Worm (Caenorhabditis elegans): ENCODE data around the gene F36H9.10.

F36H9.10 gene

ce11 chrV:1797900-1798299 is at the start of gene F36H9.10:
Gene F36H9.10 (plus strand): TSS chrV:1798200.
- TF ChIP-seq unc-86 (tag; optimal IDR thresholded peaks at IDR 0.05) (no peak), hlh-30 (tag; optimal IDR thresholded peaks at IDR 0.05; ENCODE audit: insufficient read depth) (no peak), pax-1 (tag; optimal IDR thresholded peaks at IDR 0.05) (no peak), ceh-22 (tag; optimal IDR thresholded peaks at IDR 0.05) (no peak), ceh-18 (tag; optimal IDR thresholded peaks at IDR 0.05) (no peak), unc-55 (GFP tag; optimal IDR thresholded peaks at IDR 0.05) (no peak), elt-4 (tag; optimal IDR thresholded peaks at IDR 0.05) (no peak), ceh-34 (tag; optimal IDR thresholded peaks at IDR 0.05) (no peak), odd-2 (tag; optimal IDR thresholded peaks at IDR 0.05) (no peak), ama-1 (optimal IDR thresholded peaks at IDR 0.05) (no peak), fax-1 (tag; optimal IDR thresholded peaks at IDR 0.05) (no peak), tbx-2 (tag; optimal IDR thresholded peaks at IDR 0.05) (no peak), K02D7.2 (tag; optimal IDR thresholded peaks at IDR 0.05) (no peak), K09A11.1 (tag; optimal IDR thresholded peaks at IDR 0.05; ENCODE audit: insufficient read depth) (no peak), T23F11.4 (GFP tag; optimal IDR thresholded peaks at IDR 0.05) (no peak), ceh-45 (GFP tag; IDR thresholded peaks at IDR 0.05) (no peak), ttx-3 (tag; optimal IDR thresholded peaks at IDR 0.05) (no peak), ceh-31 (tag; optimal IDR thresholded peaks at IDR 0.05) (no peak), hlh-15 (tag; optimal IDR thresholded peaks at IDR 0.05) (no peak), nhr-232 (tag; optimal IDR thresholded peaks at IDR 0.05) (no peak)

ce11 chrV:1749053-1749452 is 48.9 kb upstream of the F36H9.10 start, which contains the start of gene ZK697.8:
Gene ZK697.8 (minus strand): TSS chrV:1749153.
- TF ChIP-seq pha-2 (tag; optimal IDR thresholded peaks at IDR 0.05) (no peak), fkh-6 (tag; optimal IDR thresholded peaks at IDR 0.05) (no peak), fax-1 (tag; optimal IDR thresholded peaks at IDR 0.05) (no peak), T23F11.4 (GFP tag; optimal IDR thresholded peaks at IDR 0.05) (no peak), C08G9.2 (tag; optimal IDR thresholded peaks at IDR 0.05) (no peak), eyg-1 (tag; optimal IDR thresholded peaks at IDR 0.05) (no peak), madf-2 (tag; optimal IDR thresholded peaks at IDR 0.05) (no peak), ttx-3 (tag; optimal IDR thresholded peaks at IDR 0.05) (no peak), ceh-24 (tag; optimal IDR thresholded peaks at IDR 0.05) (no peak), zip-5 (tag; optimal IDR thresholded peaks at IDR 0.05) (no peak), ceh-48 (tag; optimal IDR thresholded peaks at IDR 0.05) (no peak), dmd-4 (tag; optimal IDR thresholded peaks at IDR 0.05; ENCODE audit: borderline replicate concordance) (no peak), odd-2 (tag; optimal IDR thresholded peaks at IDR 0.05) (no peak), lim-6 (tag; optimal IDR thresholded peaks at IDR 0.05) (no peak), ztf-16 (tag; optimal IDR thresholded peaks at IDR 0.05) (no peak), rnt-1 (tag; optimal IDR thresholded peaks at IDR 0.05) (no peak), K02D7.2 (tag; optimal IDR thresholded peaks at IDR 0.05) (no peak), ceh-19 (GFP tag; optimal IDR thresholded peaks at IDR 0.05) (no peak), F13H6.1 (tag; optimal IDR thresholded peaks at IDR 0.05) (no peak)

DNA sequence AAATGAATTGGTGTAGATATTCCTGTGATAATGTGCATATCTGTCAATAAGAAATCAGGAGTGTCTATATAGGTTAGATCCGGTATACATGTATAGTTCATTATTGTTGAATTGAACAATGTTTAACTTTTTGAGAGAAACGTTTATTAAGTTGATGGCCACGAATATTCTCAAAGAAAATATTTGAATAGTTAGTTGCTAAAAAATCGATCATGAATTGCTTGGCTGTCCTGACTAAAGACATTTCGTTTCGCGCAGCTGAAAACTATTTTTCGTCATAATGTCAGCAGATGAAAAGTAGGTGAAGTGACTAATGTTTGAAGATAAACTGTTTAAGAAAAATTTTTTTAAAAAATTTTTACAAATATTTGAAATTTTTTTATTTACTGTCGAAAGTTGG is 46.6 kb upstream of the F36H9.10 start, which contains the start of gene srh-199:
Gene srh-199, minus strand, starts transcription at position 101 of the 400 bp plus-strand sequence.
- no peak for TF ChIP-seq pqm-1 (tag; optimal IDR thresholded peaks at IDR 0.05)
- no peak for TF ChIP-seq unc-55 (GFP tag; optimal IDR thresholded peaks at IDR 0.05)
- no peak for TF ChIP-seq tbx-2 (tag; optimal IDR thresholded peaks at IDR 0.05)
- no peak for TF ChIP-seq unc-42 (tag; optimal IDR thresholded peaks at IDR 0.05)
- no peak for TF ChIP-seq C38D4.7 (GFP tag; optimal IDR thresholded peaks at IDR 0.05)
- no peak for TF ChIP-seq hlh-6 (tag; optimal IDR thresholded peaks at IDR 0.05)
- TF ChIP-seq hlh-15 (tag; optimal IDR thresholded peaks at IDR 0.05): no peak

- no peak for TF ChIP-seq mec-3 (tag; optimal IDR thresholded peaks at IDR 0.05; ENCODE audit: borderline replicate concordance)
- TF ChIP-seq tbx-7 (tag; optimal IDR thresholded peaks at IDR 0.05): no peak
- no peak for TF ChIP-seq elt-2 (tag; optimal IDR thresholded peaks at IDR 0.05)
- TF ChIP-seq nfya-1 (tag; optimal IDR thresholded peaks at IDR 0.05): no peak
- TF ChIP-seq nhr-11 (tag; optimal IDR thresholded peaks at IDR 0.05): no peak
- TF ChIP-seq ceh-30 (tag; optimal IDR thresholded peaks at IDR 0.05): no peak
- TF ChIP-seq madf-2 (tag; optimal IDR thresholded peaks at IDR 0.05): no peak
- TF ChIP-seq pqm-1 (tag; optimal IDR thresholded peaks at IDR 0.05): no peak
- TF ChIP-seq ttx-3 (tag; optimal IDR thresholded peaks at IDR 0.05): no peak
- TF ChIP-seq gmeb-2 (tag; optimal IDR thresholded peaks at IDR 0.05): no peak
- no peak for TF ChIP-seq ets-4 (tag; optimal IDR thresholded peaks at IDR 0.05)
- no peak for TF ChIP-seq pros-1 (tag; optimal IDR thresholded peaks at IDR 0.05)
- no peak for TF ChIP-seq elt-4 (tag; optimal IDR thresholded peaks at IDR 0.05)
- no peak for TF ChIP-seq fkh-10 (GFP tag; optimal IDR thresholded peaks at IDR 0.05)
- no peak for TF ChIP-seq ceh-22 (tag; optimal IDR thresholded peaks at IDR 0.05)
- no peak for TF ChIP-seq npax-4 (tag; optimal IDR thresholded peaks at IDR 0.05)
- TF ChIP-seq zip-5 (tag; optimal IDR thresholded peaks at IDR 0.05): no peak
- TF ChIP-seq rnt-1 (tag; optimal IDR thresholded peaks at IDR 0.05): no peak
Observed at ce11 chrV:1752496-1752895, 45.5 kb upstream of the F36H9.10 start, which contains the start of gene ZK697.1. Gene ZK697.1 (plus strand): TSS chrV:1752796.

Measured in whole organism, late embryonic.